Worm (Caenorhabditis elegans): ENCODE data around the gene F13H8.6.
A peak's percentile ranks its signal among the peaks of the same experiment; 100 is the strongest.

Gene F13H8.6

DNA sequence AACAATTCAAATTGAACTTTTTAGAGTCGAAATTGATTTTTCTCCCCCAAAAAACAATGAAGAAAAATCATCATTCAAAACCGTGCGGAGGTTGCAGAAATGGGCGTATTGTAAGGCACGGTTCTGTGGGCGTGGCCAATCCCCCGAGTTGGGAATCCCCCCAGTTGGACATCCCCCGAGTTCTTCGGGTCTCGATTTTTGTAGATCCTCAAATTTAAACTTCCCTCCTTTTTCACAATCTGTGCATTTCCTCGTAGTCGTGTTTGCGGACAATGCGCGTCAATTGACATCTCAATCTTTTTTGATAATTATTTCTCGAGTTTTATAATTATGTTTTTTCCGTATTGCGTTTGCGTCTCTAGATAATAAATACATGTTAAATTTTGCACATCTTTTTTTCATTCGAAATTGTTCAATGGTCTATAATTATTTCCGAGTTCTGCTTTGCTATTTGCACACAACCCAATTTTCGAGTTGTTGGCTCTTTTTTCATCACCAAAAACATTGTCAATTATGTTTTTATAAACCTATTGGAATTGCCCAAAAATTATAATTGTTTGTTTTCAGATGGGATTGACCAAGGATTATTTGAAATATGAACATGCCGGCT lies 16.9 kb downstream of the F13H8.6 start, which contains the start of gene F13H8.2 (continued):
- TF ChIP-seq irx-1 (tag; optimal IDR thresholded peaks at IDR 0.05) (peak; percentile 58), C16A3.4 (tag; optimal IDR thresholded peaks at IDR 0.05) (peak; percentile 80), zag-1 (tag; optimal IDR thresholded peaks at IDR 0.05) (no peak), nhr-77 (tag; optimal IDR thresholded peaks at IDR 0.05) (peak; percentile 62), lin-35 (GFP tag; optimal IDR thresholded peaks at IDR 0.05) (peak; percentile 96 to 98), lin-14 (GFP tag; optimal IDR thresholded peaks at IDR 0.05) (peak; percentile 75), lir-3 (tag; optimal IDR thresholded peaks at IDR 0.05; ENCODE audit: poor library complexity) (peak; percentile 72), zip-4 (GFP tag; optimal IDR thresholded peaks at IDR 0.05) (peak; percentile 54), ceh-88 (GFP tag; IDR thresholded peaks at IDR 0.05) (peak; percentile 81), C04F5.9 (tag; optimal IDR thresholded peaks at IDR 0.05) (peak; percentile 58), ceh-63 (GFP tag; optimal IDR thresholded peaks at IDR 0.05) (no peak), nhr-90 (tag; optimal IDR thresholded peaks at IDR 0.05; ENCODE audit: poor library complexity) (peak; percentile 77), tbx-2 (tag; optimal IDR thresholded peaks at IDR 0.05) (peak; percentile 86), ztf-4 (tag; optimal IDR thresholded peaks at IDR 0.05) (peak; percentile 47), nhr-20 (tag; optimal IDR thresholded peaks at IDR 0.05) (peak; percentile 84), ets-5 (GFP tag; IDR thresholded peaks at IDR 0.05) (no peak), isw-1 (GFP tag; IDR thresholded peaks at IDR 0.05) (peak; percentile 88), dpl-1 (GFP tag; optimal IDR thresholded peaks at IDR 0.05) (peak; percentile 96 to 98 (median 97)), aha-1 (tag; optimal IDR thresholded peaks at IDR 0.05) (no peak), nhr-76 (tag; optimal IDR thresholded peaks at IDR 0.05) (no peak), xbp-1 (tag; optimal IDR thresholded peaks at IDR 0.05) (peak; percentile 75), mdl-1 (tag; optimal IDR thresholded peaks at IDR 0.05) (peak in 1 of 2 experiments; percentile 75), nhr-19 (GFP tag; conservative IDR thresholded peaks at IDR 0.05) (peak; percentile 89), hlh-17 (GFP tag; optimal IDR thresholded peaks at IDR 0.05; ENCODE audit: borderline replicate concordance) (no peak), pag-3 (tag; optimal IDR thresholded peaks at IDR 0.05; ENCODE audit: borderline replicate concordance, insufficient read depth) (no peak), blmp-1 (tag; optimal IDR thresholded peaks at IDR 0.05) (peak; percentile 70), aly-2 (tag; optimal IDR thresholded peaks at IDR 0.05) (peak; percentile 63), sox-4 (tag; optimal IDR thresholded peaks at IDR 0.05) (peak; percentile 25), mep-1 (tag; optimal IDR thresholded peaks at IDR 0.05) (peak; percentile 80), nhr-237 (tag; optimal IDR thresholded peaks at IDR 0.05) (no peak), nhr-11 (tag; optimal IDR thresholded peaks at IDR 0.05) (no peak), dsc-1 (tag; optimal IDR thresholded peaks at IDR 0.05) (peak; percentile 82), nhr-85 (tag) (peak; percentile 88), fkh-8 (tag; optimal IDR thresholded peaks at IDR 0.05) (peak; percentile 68), unc-130 (tag; optimal IDR thresholded peaks at IDR 0.05) (peak; percentile 90), grh-1 (GFP tag; IDR thresholded peaks at IDR 0.05) (peak; percentile 82), ceh-82 (tag; optimal IDR thresholded peaks at IDR 0.05) (peak; percentile 74 to 78 (median 75)), lsy-2 (tag; optimal IDR thresholded peaks at IDR 0.05) (peak; percentile 82 to 90), egl-13 (tag; optimal IDR thresholded peaks at IDR 0.05) (peak; percentile 81), lin-39 (tag; optimal IDR thresholded peaks at IDR 0.05) (no peak), hlh-4 (tag; optimal IDR thresholded peaks at IDR 0.05) (no peak), fos-1 (tag; optimal IDR thresholded peaks at IDR 0.05) (peak; percentile 51), nhr-12 (tag; optimal IDR thresholded peaks at IDR 0.05) (no peak), mef-2 (tag; optimal IDR thresholded peaks at IDR 0.05) (no peak), nhr-84 (tag; optimal IDR thresholded peaks at IDR 0.05) (no peak), unc-62 (GFP tag; optimal IDR thresholded peaks at IDR 0.05) (no peak)
